Fruit fly (Drosophila melanogaster) whole organism, embryonic: ENCODE results near the gene Alg12.

Experiments
- Atf6 ChIP-seq: fragments of 200-800 bp; sonication (Bioruptor generic); IDR thresholded peaks from 2 replicates; pipeline ENCODE4 v1.3.6; 2022; ENCODE audit warnings: missing biosample characterization, missing genetic modification characterization
- Bteb2 ChIP-seq: fragments of 200-800 bp; sonication (Bioruptor generic); optimal IDR thresholded peaks from 2 replicates; lab custom pipeline; 2016; ENCODE audit warnings: missing biosample characterization, missing genetic modification characterization
- CG11456 ChIP-seq: fragments of 200-800 bp; sonication (Bioruptor generic); IDR thresholded peaks from 3 replicates; pipeline ENCODE4 v1.3.6; 2022; ENCODE audit warnings: missing biosample characterization, missing genetic modification characterization
- CG12391 ChIP-seq: fragments of 200-800 bp; sonication (Bioruptor generic); optimal IDR thresholded peaks from 3 replicates; lab custom pipeline; 2018; ENCODE audit warnings: missing biosample characterization, mild to moderate bottlenecking, missing genetic modification characterization, moderate library complexity
- CG12659 ChIP-seq: fragments of 200-800 bp; sonication (Bioruptor generic); optimal IDR thresholded peaks from 3 replicates; lab custom pipeline; 2017; ENCODE audit warnings: mild to moderate bottlenecking, missing biosample characterization, missing genetic modification reagents, missing genetic modification characterization
- CG12942 ChIP-seq: fragments of 200-800 bp; sonication (Bioruptor generic); optimal IDR thresholded peaks from 3 replicates; lab custom pipeline; 2016; ENCODE audit warnings: missing biosample characterization, missing genetic modification characterization
- CG14667 ChIP-seq: fragments of 200-800 bp; sonication (Bioruptor generic); IDR thresholded peaks from 2 replicates; pipeline ENCODE4 v1.3.6; 2022; ENCODE audit warnings: missing biosample characterization, missing genetic modification characterization
- CG1603 ChIP-seq: fragments of 200-800 bp; sonication (Bioruptor generic); optimal IDR thresholded peaks from 2 replicates; lab custom pipeline; 2019; ENCODE audit warnings: missing biosample characterization, mild to moderate bottlenecking, missing genetic modification characterization, moderate library complexity
- CG17328 ChIP-seq: fragments of 200-800 bp; sonication (Bioruptor generic); IDR thresholded peaks from 2 replicates; pipeline ENCODE4 v1.3.6; 2022; ENCODE audit warnings: missing biosample characterization, missing genetic modification characterization
- CG17385 ChIP-seq: fragments of 200-800 bp; sonication (Bioruptor generic); optimal IDR thresholded peaks from 3 replicates; lab custom pipeline; 2018; ENCODE audit warnings: missing biosample characterization, mild to moderate bottlenecking, missing genetic modification characterization
- CG17829 ChIP-seq: fragments of 200-800 bp; optimal IDR thresholded peaks from 2 replicates; lab custom pipeline; 2019; ENCODE audit warnings: missing biosample characterization, mild to moderate bottlenecking, missing genetic modification characterization, moderate library complexity
- CG18599 ChIP-seq: fragments of 200-800 bp; sonication (Bioruptor generic); optimal IDR thresholded peaks from 3 replicates; lab custom pipeline; 2017; ENCODE audit warnings: missing biosample characterization, missing genetic modification characterization, mild to moderate bottlenecking, moderate library complexity, missing genetic modification reagents
- CG18619 ChIP-seq: fragments of 200-800 bp; sonication (Bioruptor generic); optimal IDR thresholded peaks from 3 replicates; lab custom pipeline; 2017; ENCODE audit warnings: missing biosample characterization, mild to moderate bottlenecking, missing genetic modification characterization
- CG2120 ChIP-seq: fragments of 200-800 bp; sonication (Bioruptor generic); optimal IDR thresholded peaks from 3 replicates; lab custom pipeline; 2016; ENCODE audit warnings: missing biosample characterization, missing genetic modification characterization
- CG2875 ChIP-seq: fragments of 200-800 bp; sonication (Bioruptor generic); optimal IDR thresholded peaks from 2 replicates; lab custom pipeline; 2017; ENCODE audit warnings: missing biosample characterization, mild to moderate bottlenecking, missing genetic modification characterization, missing genetic modification reagents
- CG30431 ChIP-seq: fragments of 200-800 bp; sonication (Bioruptor generic); optimal IDR thresholded peaks from 2 replicates; lab custom pipeline; 2017; ENCODE audit warnings: missing biosample characterization, missing genetic modification characterization
- CG3995 ChIP-seq: fragments of 200-800 bp; sonication (Bioruptor generic); optimal IDR thresholded peaks from 3 replicates; lab custom pipeline; 2016; ENCODE audit warnings: missing biosample characterization, missing genetic modification characterization
- CG6854 ChIP-seq: fragments of 200-800 bp; sonication (Bioruptor generic); optimal IDR thresholded peaks from 3 replicates; lab custom pipeline; 2017; ENCODE audit warnings: missing biosample characterization, mild to moderate bottlenecking, missing genetic modification characterization
- CG7786 ChIP-seq: fragments of 200-800 bp; sonication (Bioruptor generic); optimal IDR thresholded peaks from 2 replicates; lab custom pipeline; 2016; ENCODE audit warnings: missing biosample characterization, missing genetic modification characterization
- CG7987 ChIP-seq: fragments of 200-800 bp; sonication (Bioruptor generic); optimal IDR thresholded peaks from 2 replicates; lab custom pipeline; 2018; ENCODE audit warnings: missing biosample characterization, mild to moderate bottlenecking, missing genetic modification characterization, moderate library complexity
- CG8089 ChIP-seq: fragments of 200-800 bp; sonication (Bioruptor generic); optimal IDR thresholded peaks from 3 replicates; lab custom pipeline; 2016; ENCODE audit warnings: missing biosample characterization, missing genetic modification characterization
- CG9727 ChIP-seq: fragments of 200-800 bp; sonication (Bioruptor generic); optimal IDR thresholded peaks from 3 replicates; lab custom pipeline; 2017; ENCODE audit warnings: missing biosample characterization, mild to moderate bottlenecking, missing genetic modification characterization
- CG9932 ChIP-seq: fragments of 200-800 bp; sonication (Bioruptor generic); IDR thresholded peaks from 2 replicates; pipeline ENCODE4 v1.3.6; 2022; ENCODE audit warnings: missing biosample characterization, missing genetic modification characterization
- Camta ChIP-seq: fragments of 200-800 bp; sonication (Bioruptor generic); optimal IDR thresholded peaks from 2 replicates; lab custom pipeline; 2016; ENCODE audit warnings: missing biosample characterization, missing genetic modification characterization
- Hsf ChIP-seq: fragments of 200-800 bp; sonication (Bioruptor generic); optimal IDR thresholded peaks from 3 replicates; lab custom pipeline; 2016; ENCODE audit warnings: missing biosample characterization, missing genetic modification characterization
- MBD-R2 ChIP-seq: fragments of 200-800 bp; sonication (Bioruptor generic); IDR thresholded peaks from 2 replicates; pipeline ENCODE4 v1.3.6; 2022; ENCODE audit warnings: missing biosample characterization, missing genetic modification characterization
- Rfx ChIP-seq: fragments of 200-800 bp; sonication (Bioruptor generic); IDR thresholded peaks from 2 replicates; pipeline ENCODE4 v1.3.6; 2022; ENCODE audit warnings: missing biosample characterization, missing genetic modification characterization
- Sry-β ChIP-seq: fragments of 200-800 bp; sonication (Bioruptor generic); optimal IDR thresholded peaks from 2 replicates; lab custom pipeline; 2018; ENCODE audit warnings: missing biosample characterization, mild to moderate bottlenecking, missing genetic modification characterization, moderate library complexity
- Sry-δ ChIP-seq: fragments of 200-800 bp; sonication (Bioruptor generic); optimal IDR thresholded peaks from 2 replicates; lab custom pipeline; 2016; ENCODE audit warnings: missing biosample characterization, missing genetic modification characterization
- Vsx1 ChIP-seq: fragments of 200-800 bp; sonication (Bioruptor generic); optimal IDR thresholded peaks from 2 replicates; lab custom pipeline; 2017; ENCODE audit warnings: missing biosample characterization, mild to moderate bottlenecking, missing genetic modification characterization, missing genetic modification reagents
- bsh ChIP-seq, 2 experiments: fragments of 200-800 bp; sonication (Bioruptor generic); optimal IDR thresholded peaks; 2 replicates each; lab custom pipeline; 2017 to 2018; ENCODE audit warnings: mild to moderate bottlenecking in 2 of 2, missing biosample characterization in 2 of 2, missing genetic modification characterization in 2 of 2, moderate library complexity in 1 of 2
- chinmo ChIP-seq: fragments of 200-800 bp; sonication (Bioruptor generic); IDR thresholded peaks from 4 replicates; pipeline ENCODE4 v1.3.6; 2022; ENCODE audit warnings: missing biosample characterization, missing genetic modification characterization; ENCODE audit not compliant: partially characterized antibody
- dati ChIP-seq: fragments of 200-800 bp; sonication (Bioruptor generic); IDR thresholded peaks from 2 replicates; pipeline ENCODE4 v1.3.6; 2022; ENCODE audit warnings: missing biosample characterization, missing genetic modification characterization
- dpn ChIP-seq, 2 experiments: fragments of 200-800 bp; sonication (Bioruptor generic); optimal IDR thresholded peaks; 3 replicates each; lab custom pipeline; 2016; ENCODE audit warnings: missing biosample characterization in 2 of 2, missing genetic modification characterization in 2 of 2
- gfzf ChIP-seq: fragments of 200-800 bp; sonication (Bioruptor generic); optimal IDR thresholded peaks from 2 replicates; lab custom pipeline; 2016; ENCODE audit warnings: missing biosample characterization, mild to moderate bottlenecking, missing genetic modification characterization, moderate library complexity
- lilli ChIP-seq: fragments of 200-800 bp; sonication (Bioruptor generic); optimal IDR thresholded peaks from 3 replicates; lab custom pipeline; 2016; ENCODE audit warnings: missing biosample characterization, missing genetic modification characterization
- luna ChIP-seq: fragments of 200-800 bp; sonication (Bioruptor generic); optimal IDR thresholded peaks from 2 replicates; lab custom pipeline; 2016; ENCODE audit warnings: missing biosample characterization, missing genetic modification characterization
- nom ChIP-seq: fragments of 200-800 bp; sonication (Bioruptor generic); optimal IDR thresholded peaks from 2 replicates; lab custom pipeline; 2017; ENCODE audit warnings: missing biosample characterization, missing genetic modification characterization, mild to moderate bottlenecking, moderate library complexity, missing genetic modification reagents
- otp ChIP-seq: fragments of 200-800 bp; sonication (Bioruptor generic); IDR thresholded peaks from 3 replicates; pipeline ENCODE4, ENCODE4 v1.3.6; 2022; ENCODE audit warnings: missing biosample characterization, missing genetic modification characterization
- pan ChIP-seq, 4 experiments: fragments of >200 bp in 3 of 4; fragments of 200-800 bp in 1 of 4; sonication (Bioruptor generic) in 1 of 4; optimal IDR thresholded peaks in 3 of 4; IDR thresholded peaks in 1 of 4; 2 replicates each; pipeline versions ENCODE4 v1.3.6 to Lab custom; 2017 to 2022; ENCODE audit warnings: missing biosample characterization in 2 of 4, missing genetic modification characterization in 2 of 4, mixed read lengths in 1 of 4
- salm ChIP-seq: fragments of 200-800 bp; sonication (Bioruptor generic); optimal IDR thresholded peaks from 2 replicates; lab custom pipeline; 2018; ENCODE audit warnings: missing biosample characterization, mild to moderate bottlenecking, missing genetic modification characterization
- so ChIP-seq: fragments of 200-800 bp; sonication (Bioruptor generic); IDR thresholded peaks from 3 replicates; pipeline ENCODE4 v1.3.6; 2022; ENCODE audit warnings: missing biosample characterization, missing genetic modification characterization
- stwl ChIP-seq: fragments of 200-800 bp; sonication (Bioruptor generic); optimal IDR thresholded peaks from 3 replicates; lab custom pipeline; 2018; ENCODE audit warnings: missing biosample characterization, mild to moderate bottlenecking, missing genetic modification characterization, moderate library complexity
- tin ChIP-seq: fragments of 200-800 bp; sonication (Bioruptor generic); optimal IDR thresholded peaks from 3 replicates; lab custom pipeline; 2016; ENCODE audit warnings: missing biosample characterization, missing genetic modification characterization
- tll ChIP-seq, 2 experiments: fragments of 200-800 bp in 1 of 2; fragments of >200 bp in 1 of 2; sonication (Bioruptor generic) in 1 of 2; optimal IDR thresholded peaks; 2 replicates each; lab custom pipeline; 2017 to 2019; ENCODE audit warnings: missing biosample characterization in 2 of 2, missing genetic modification characterization in 2 of 2, mild to moderate bottlenecking in 1 of 2, moderate library complexity in 1 of 2
- unc-4 ChIP-seq: fragments of 200-800 bp; sonication (Bioruptor generic); IDR thresholded peaks from 2 replicates; pipeline ENCODE4 v1.3.6; 2022; ENCODE audit warnings: missing biosample characterization, missing genetic modification characterization; ENCODE audit not compliant: partially characterized antibody
- zen ChIP-seq: fragments of 200-800 bp; sonication (Bioruptor generic); optimal IDR thresholded peaks from 3 replicates; lab custom pipeline; 2018; ENCODE audit warnings: missing biosample characterization, mild to moderate bottlenecking, missing genetic modification characterization, moderate library complexity

Gene Alg12

dm6 chr3R:9759360-9760191, 3.3 kb downstream of the Alg12 start, which contains the start of gene Mpi (continued):
- TF ChIP-seq pan (optimal IDR thresholded peaks at IDR 0.05; lab: Kevin White, UChicago) (no peak), pan (GFP tag; optimal IDR thresholded peaks at IDR 0.05 in 1 of 2, IDR thresholded peaks at IDR 0.05 in 1 of 2) (peak in 1 of 2 experiments; percentile 28), tll (GFP tag; optimal IDR thresholded peaks at IDR 0.05; lab: Kevin White, UChicago) (no peak), CG9727 (peak; percentile 32), zen (tag; lab: Kevin White, UChicago) (peak; percentile 78), CG7786 (GFP tag; lab: Kevin White, UChicago) (no peak), CG17829 (peak; percentile 50), lilli (peak; percentile 37), so (GFP tag; lab: Robert Waterston, UW) (0 out of 3 replicates have a peak, but pooled peaks have one; percentile 30), CG18599 (GFP tag; lab: Kevin White, UChicago) (no peak), CG7987 (peak; percentile 22), nom (no peak), CG2875 (GFP tag; lab: Kevin White, UChicago) (peak; percentile 14), otp (GFP tag; lab: Robert Waterston, UW) (no peak), CG30431 (GFP tag; lab: Kevin White, UChicago) (no peak), CG3995 (peak; percentile 82), bsh (GFP tag; optimal IDR thresholded peaks at IDR 0.05; lab: Kevin White, UChicago) (peak in 1 of 2 experiments; percentile 42), CG12942 (peak; percentile 29), luna (no peak), CG11456 (GFP tag; lab: Robert Waterston, UW) (no peak), Rfx (GFP tag; lab: Robert Waterston, UW) (peak; percentile 43), Bteb2 (GFP tag; lab: Kevin White, UChicago) (no peak), gfzf (GFP tag; lab: Kevin White, UChicago) (peak; percentile 39), salm (tag; lab: Kevin White, UChicago) (peak; percentile 41), CG12659 (GFP tag; lab: Kevin White, UChicago) (peak; percentile 62), CG12391 (tag; lab: Kevin White, UChicago) (peak; percentile 50), CG14667 (GFP tag; lab: Robert Waterston, UW) (no peak), CG8089 (GFP tag; lab: Kevin White, UChicago) (no peak), Camta (GFP tag; lab: Kevin White, UChicago) (no peak), unc-4 (GFP tag; lab: Robert Waterston, UW) (peak; percentile 63), dpn (GFP tag; optimal IDR thresholded peaks at IDR 0.05; lab: Kevin White, UChicago) (peak in 1 of 2 experiments; percentile 25), CG17328 (GFP tag; lab: Robert Waterston, UW) (0 out of 2 replicates have a peak, but pooled peaks have one; percentile 12), Vsx1 (GFP tag; lab: Kevin White, UChicago) (no peak), tin (no peak), Atf6 (GFP tag; lab: Robert Waterston, UW) (peak; percentile 29), CG17385 (GFP tag; lab: Kevin White, UChicago) (peak; percentile 40), CG6854 (GFP tag; lab: Kevin White, UChicago) (peak; percentile 8), CG9932 (GFP tag; lab: Robert Waterston, UW) (peak; percentile 36), CG2120 (GFP tag; lab: Kevin White, UChicago) (peak; percentile 55), Hsf (peak; percentile 13), stwl (peak; percentile 41), dati (no peak), Sry-β (no peak), CG1603 (peak; percentile 60), MBD-R2 (peak; percentile 73), chinmo (GFP tag; lab: Robert Waterston, UW) (0 out of 4 replicates have a peak, but pooled peaks have one; percentile 32), CG18619 (no peak), Sry-δ (GFP tag; lab: Kevin White, UChicago) (peak; percentile 77)
